Worm (Caenorhabditis elegans): Measurements from ENCODE around the gene F09C6.10.

DNA sequence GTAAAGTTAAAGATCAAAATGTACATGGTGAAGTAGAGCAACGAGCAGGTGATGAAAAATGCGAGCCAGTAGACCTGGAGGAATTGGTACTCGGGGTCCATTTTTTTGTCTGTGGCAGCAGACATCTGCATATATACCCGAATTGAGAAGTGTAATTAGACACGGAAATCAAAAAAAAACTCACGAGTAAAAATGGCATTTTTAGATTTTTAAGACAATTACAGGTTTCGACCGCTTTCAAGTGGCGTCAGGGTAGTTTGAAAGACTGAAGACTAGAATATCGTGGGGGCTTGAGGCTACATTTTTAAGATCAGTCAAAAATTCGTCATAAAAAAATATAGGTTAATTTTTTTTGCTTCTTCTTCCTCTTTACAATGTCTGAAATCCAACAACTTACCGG lies 13.3 kb downstream of the F09C6.10 start, which contains the start of gene srd-68:
- TF ChIP-seq him-1 (tag; optimal IDR thresholded peaks at IDR 0.05): no peak
- no peak for TF ChIP-seq dao-5 (tag; optimal IDR thresholded peaks at IDR 0.05)
- no peak for TF ChIP-seq W03F9.2 (tag; optimal IDR thresholded peaks at IDR 0.05)
